Fruit fly (Drosophila melanogaster) whole organism, wandering third instar larva: ENCODE measurements around the gene Gr64b.

Experiments used
- CG32264 ChIP-seq: fragments of 200-800 bp; sonication (Bioruptor generic); optimal IDR thresholded peaks from 2 replicates; lab custom pipeline; 2016; ENCODE audit warnings: missing biosample characterization, missing genetic modification characterization
- CrebA ChIP-seq: fragments of 200-800 bp; sonication (Bioruptor generic); optimal IDR thresholded peaks from 2 replicates; lab custom pipeline; 2016; ENCODE audit warnings: missing biosample characterization, mild to moderate bottlenecking, missing genetic modification characterization, borderline replicate concordance
- Dfd ChIP-seq: fragments of >200 bp; optimal IDR thresholded peaks from 2 replicates; lab custom pipeline; 2017; ENCODE audit warnings: missing biosample characterization, missing genetic modification characterization
- Dif ChIP-seq: fragments of 200-275, 200-300 bp; sonication (Bioruptor generic); optimal IDR thresholded peaks from 2 replicates; lab custom pipeline; 2018; ENCODE audit warnings: missing biosample characterization, missing genetic modification characterization; ENCODE audit not compliant: partially characterized antibody
- HLH106 ChIP-seq: fragments of 200-800 bp; optimal IDR thresholded peaks from 3 replicates; lab custom pipeline; 2019; ENCODE audit warnings: missing biosample characterization, mild to moderate bottlenecking, missing genetic modification characterization, moderate library complexity
- Hnf4 ChIP-seq: fragments of 200-800 bp; sonication (Bioruptor generic); optimal IDR thresholded peaks from 2 replicates; lab custom pipeline; 2016; ENCODE audit warnings: missing biosample characterization, mild to moderate bottlenecking, missing genetic modification characterization
- Hr83 ChIP-seq: fragments of 200-300 bp; sonication (Bioruptor generic); optimal IDR thresholded peaks from 2 replicates; lab custom pipeline; 2016; ENCODE audit warnings: missing biosample characterization, mild to moderate bottlenecking, missing genetic modification characterization, moderate library complexity; ENCODE audit not compliant: poor library complexity, severe bottlenecking
- Mio ChIP-seq: sonication (Bioruptor generic); optimal IDR thresholded peaks from 2 replicates; lab custom pipeline; 2016; ENCODE audit warnings: missing biosample characterization, missing genetic modification characterization
- Myc ChIP-seq: fragments of >200 bp; optimal IDR thresholded peaks from 2 replicates; lab custom pipeline; 2017
- N ChIP-seq: fragments of >200 bp; optimal IDR thresholded peaks from 2 replicates; lab custom pipeline; 2018; ENCODE audit warnings: missing biosample characterization, missing external identifiers, missing genetic modification characterization
- OdsH ChIP-seq: fragments of 200-800 bp; sonication (Bioruptor generic); optimal IDR thresholded peaks from 2 replicates; lab custom pipeline; 2016; ENCODE audit warnings: missing biosample characterization, mild to moderate bottlenecking, missing genetic modification characterization
- Rel ChIP-seq, 2 experiments: fragments of 200-800 bp; sonication (Bioruptor generic) in 1 of 2; optimal IDR thresholded peaks; 2 replicates in 1 of 2; 3 replicates in 1 of 2; lab custom pipeline; 2016 to 2019; ENCODE audit warnings: mild to moderate bottlenecking in 2 of 2, missing biosample characterization in 2 of 2, missing genetic modification characterization in 2 of 2, moderate library complexity in 1 of 2
- Sp1 ChIP-seq: fragments of 200-800 bp; sonication (Bioruptor generic); optimal IDR thresholded peaks from 3 replicates; lab custom pipeline; 2019; ENCODE audit warnings: missing biosample characterization, mild to moderate bottlenecking, missing genetic modification characterization, moderate library complexity
- Vsx2 ChIP-seq: fragments of 200-300, 225-300 bp; sonication (Bioruptor generic); optimal IDR thresholded peaks from 2 replicates; lab custom pipeline; 2018; ENCODE audit warnings: missing biosample characterization, missing genetic modification characterization; ENCODE audit not compliant: partially characterized antibody
- br ChIP-seq: fragments of 200-800 bp; sonication (Bioruptor generic); optimal IDR thresholded peaks from 2 replicates; lab custom pipeline; 2016; ENCODE audit warnings: missing biosample characterization, missing genetic modification characterization
- brk ChIP-seq: fragments of 200-800 bp; sonication (Bioruptor generic); optimal IDR thresholded peaks from 2 replicates; lab custom pipeline; 2016; ENCODE audit warnings: missing biosample characterization, mild to moderate bottlenecking, missing genetic modification characterization
- dl ChIP-seq, 2 experiments: fragments of 175-275, 200-275 bp in 1 of 2; fragments of 200-275 bp in 1 of 2; sonication (Bioruptor generic); optimal IDR thresholded peaks; lab custom pipeline; 2018; ENCODE audit warnings: mild to moderate bottlenecking in 2 of 2, missing biosample characterization in 2 of 2, missing genetic modification characterization in 2 of 2, moderate library complexity in 2 of 2; ENCODE audit not compliant: partially characterized antibody in 2 of 2, insufficient read depth in 1 of 2
- ey ChIP-seq: fragments of 200-800 bp; sonication (Bioruptor generic); optimal IDR thresholded peaks from 2 replicates; lab custom pipeline; 2016; ENCODE audit warnings: missing biosample characterization, missing genetic modification characterization
- foxo ChIP-seq, 2 experiments: fragments of 200-800 bp; sonication (Bioruptor generic); optimal IDR thresholded peaks; 2 replicates in 1 of 2; 3 replicates in 1 of 2; lab custom pipeline; 2016 to 2017; ENCODE audit warnings: missing biosample characterization in 2 of 2, missing genetic modification characterization in 2 of 2
- h ChIP-seq: fragments of 200-800 bp; sonication (Bioruptor generic); optimal IDR thresholded peaks from 3 replicates; lab custom pipeline; 2016; ENCODE audit warnings: missing biosample characterization, mild to moderate bottlenecking, missing genetic modification characterization
- lola ChIP-seq: fragments of >200 bp; optimal IDR thresholded peaks from 2 replicates; lab custom pipeline; 2017; ENCODE audit warnings: missing biosample characterization, missing genetic modification characterization
- pan ChIP-seq: fragments of >200 bp; optimal IDR thresholded peaks from 2 replicates; lab custom pipeline; 2017
- psq ChIP-seq: fragments of 200-800 bp; sonication (Bioruptor generic); optimal IDR thresholded peaks from 3 replicates; lab custom pipeline; 2017; ENCODE audit warnings: missing biosample characterization, mild to moderate bottlenecking, missing genetic modification characterization, moderate library complexity
- rgr ChIP-seq: fragments of 200-800 bp; sonication (Bioruptor generic); optimal IDR thresholded peaks from 3 replicates; lab custom pipeline; 2016; ENCODE audit warnings: missing biosample characterization, mild to moderate bottlenecking, missing genetic modification characterization
- sage ChIP-seq: fragments of 200-800 bp; sonication (Bioruptor generic); optimal IDR thresholded peaks from 2 replicates; lab custom pipeline; 2016; ENCODE audit warnings: missing biosample characterization, mild to moderate bottlenecking, missing genetic modification characterization
- sv ChIP-seq: fragments of 200-800 bp; sonication (Bioruptor generic); optimal IDR thresholded peaks from 3 replicates; lab custom pipeline; 2016; ENCODE audit warnings: missing biosample characterization, missing genetic modification characterization
- woc ChIP-seq: sonication (Bioruptor generic); optimal IDR thresholded peaks from 2 replicates; lab custom pipeline; 2016; ENCODE audit warnings: missing biosample characterization, mild to moderate bottlenecking, missing genetic modification characterization

Gene Gr64b

dm6 chr3L:4028305-4028704, at the start of gene Gr64b, which contains the start of gene Gr64c:
Gene Gr64b (plus strand): TSS chr3L:4028605.
Gene Gr64c (plus strand): TSS chr3L:4028605.
- TF ChIP-seq Mio (GFP tag; lab: Kevin White, UChicago) (no peak), HLH106 (no peak), dl (GFP tag; optimal IDR thresholded peaks at IDR 0.05; lab: Kevin White, UChicago; ENCODE audit: insufficient read depth in 1 of 2, partially characterized antibody in 2 of 2) (no peak), N (GFP tag; lab: Kevin White, UChicago) (no peak), Hr83 (GFP tag; lab: Kevin White, UChicago) (no peak), foxo (GFP tag; optimal IDR thresholded peaks at IDR 0.05; lab: Kevin White, UChicago) (no peak), CrebA (no peak), Sp1 (GFP tag; lab: Kevin White, UChicago) (no peak), lola (GFP tag; lab: Kevin White, UChicago) (no peak)

dm6 chr3L:3978762-3979516, 49.5 kb upstream of the Gr64b start:
- TF ChIP-seq ey (no peak), Vsx2 (GFP tag; lab: Kevin White, UChicago) (peak; percentile 52), Dif (GFP tag; lab: Kevin White, UChicago) (peak; percentile 31)

dm6 chr3L:3980027-3980426, 48.4 kb upstream of the Gr64b start:
- TF ChIP-seq brk (no peak), Rel (GFP tag; optimal IDR thresholded peaks at IDR 0.05; lab: Kevin White, UChicago) (no peak), Rel (tag; optimal IDR thresholded peaks at IDR 0.05; lab: Kevin White, UChicago) (no peak), ey (no peak), psq (no peak), br (GFP tag; lab: Kevin White, UChicago) (no peak), sage (no peak), pan (no peak), CG32264 (no peak), HLH106 (no peak), rgr (no peak), Mio (GFP tag; lab: Kevin White, UChicago) (no peak), sv (GFP tag; lab: Kevin White, UChicago) (no peak), Hnf4 (GFP tag; lab: Kevin White, UChicago) (no peak)

dm6 chr3L:3983466-3983946, 44.9 kb upstream of the Gr64b start, which contains the start of gene scrt:
Gene scrt (plus strand): TSS chr3L:3983896.
- TF ChIP-seq HLH106 (peak; percentile 15), br (GFP tag; lab: Kevin White, UChicago) (no peak), dl (GFP tag; optimal IDR thresholded peaks at IDR 0.05; lab: Kevin White, UChicago; ENCODE audit: insufficient read depth in 1 of 2, partially characterized antibody in 2 of 2) (peak in 1 of 2 experiments; percentile 33), OdsH (no peak), ey (no peak), woc (GFP tag; lab: Kevin White, UChicago) (peak; percentile 34), foxo (GFP tag; optimal IDR thresholded peaks at IDR 0.05; lab: Kevin White, UChicago) (peak in 1 of 2 experiments; percentile 25), Myc (lab: Kevin White, UChicago) (no peak), sv (GFP tag; lab: Kevin White, UChicago) (peak; percentile 53), Rel (GFP tag; optimal IDR thresholded peaks at IDR 0.05; lab: Kevin White, UChicago) (no peak), Rel (tag; optimal IDR thresholded peaks at IDR 0.05; lab: Kevin White, UChicago) (no peak), h (peak; percentile 4), Dif (GFP tag; lab: Kevin White, UChicago) (peak; percentile 62), Vsx2 (GFP tag; lab: Kevin White, UChicago) (peak; percentile 66)

- TF ChIP-seq Sp1 (GFP tag; lab: Kevin White, UChicago) (no peak), CrebA (no peak), Dfd (GFP tag; lab: Kevin White, UChicago) (no peak), Hr83 (GFP tag; lab: Kevin White, UChicago) (no peak), ey (no peak), Myc (lab: Kevin White, UChicago) (no peak), brk (no peak), HLH106 (no peak), Mio (GFP tag; lab: Kevin White, UChicago) (no peak), rgr (no peak), N (GFP tag; lab: Kevin White, UChicago) (no peak), foxo (GFP tag; optimal IDR thresholded peaks at IDR 0.05; lab: Kevin White, UChicago) (no peak)
- TF ChIP-seq, all 38 proteins: peak for 0
Measured at dm6 chr3L:3995554-3995953, 32.9 kb upstream of the Gr64b start.
